Fruit fly (Drosophila melanogaster): ENCODE results near the gene CG12316.
A peak's percentile ranks its signal among the peaks of the same experiment; 100 is the strongest.

The CG12316 gene

DNA sequence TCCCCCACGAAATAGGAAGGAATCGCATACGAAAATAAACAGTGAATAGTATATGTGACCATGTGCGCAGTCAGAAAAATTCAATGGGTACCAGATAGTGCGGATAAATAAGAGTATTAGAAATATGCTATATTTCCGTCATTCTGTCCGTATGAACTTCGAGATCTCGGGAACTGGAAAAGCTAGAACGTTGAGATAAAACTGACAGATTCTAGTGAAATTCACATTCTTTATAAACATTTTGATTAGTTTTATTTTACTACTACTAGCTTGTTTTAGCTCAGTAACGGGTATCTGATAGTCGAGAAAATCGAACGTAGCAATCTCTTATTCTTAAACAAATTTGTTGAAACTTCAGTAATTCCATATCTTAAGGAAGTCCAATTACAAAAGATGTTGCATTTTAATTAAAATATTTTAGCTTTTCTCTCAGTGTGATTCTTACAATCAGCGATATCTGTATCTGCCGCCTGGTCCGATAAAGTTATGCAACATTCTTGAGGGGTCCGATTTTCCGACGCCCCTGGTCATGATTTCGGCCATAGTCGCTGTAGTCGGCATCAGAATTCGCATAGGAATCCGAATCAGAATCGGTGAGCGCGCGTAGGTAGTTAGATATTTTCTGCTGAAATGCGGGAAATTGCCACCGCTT, 35.8 kb upstream of the CG12316 start:
- TF ChIP-seq tj (GFP tag; optimal IDR thresholded peaks at IDR 0.05) (peak; percentile 61), Hr96 (GFP tag; optimal IDR thresholded peaks at IDR 0.05) (no peak), CG7045 (GFP tag; optimal IDR thresholded peaks at IDR 0.05) (no peak)

DNA sequence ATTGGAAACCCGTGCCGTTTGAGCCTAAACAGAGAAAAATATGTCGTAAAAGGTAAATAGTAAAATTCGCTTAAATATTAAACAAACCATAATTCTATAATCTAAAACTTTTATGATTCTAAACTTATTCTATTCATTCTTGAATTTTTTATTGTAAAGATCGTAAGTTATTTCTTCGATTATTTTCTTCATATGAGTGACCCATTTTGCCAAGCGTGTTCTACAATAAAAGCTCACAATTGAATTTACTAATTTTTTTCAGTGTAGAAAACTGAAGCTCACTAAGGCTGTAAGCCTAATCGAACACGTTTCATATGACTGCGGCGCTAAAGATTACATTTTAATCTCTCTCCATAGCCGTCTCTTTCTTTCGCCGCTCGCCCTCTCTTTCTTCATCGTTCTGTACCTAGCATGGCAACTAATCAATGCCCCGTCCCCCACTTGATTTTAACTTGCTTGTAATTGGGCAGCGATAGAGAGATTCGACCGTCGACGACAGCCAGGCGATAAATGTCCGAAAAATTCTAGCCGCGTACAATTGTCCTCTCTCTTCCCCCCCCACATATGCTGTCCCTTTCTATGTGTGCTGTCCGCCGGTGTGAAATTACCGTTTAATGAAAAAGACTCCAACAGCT, 35.2 kb upstream of the CG12316 start:
- no peak for TF ChIP-seq CG11617 (GFP tag; optimal IDR thresholded peaks at IDR 0.05)
- TF ChIP-seq CG12768 (GFP tag; optimal IDR thresholded peaks at IDR 0.05) = no peak
- no peak for TF ChIP-seq bab1 (GFP tag; optimal IDR thresholded peaks at IDR 0.05)
- TF ChIP-seq tj (GFP tag; optimal IDR thresholded peaks at IDR 0.05) = no peak
- TF ChIP-seq CG14711 (tag; optimal IDR thresholded peaks at IDR 0.05) = no peak
- no peak for TF ChIP-seq cic (GFP tag; optimal IDR thresholded peaks at IDR 0.05)
- no peak for TF ChIP-seq CG1620 (GFP tag; optimal IDR thresholded peaks at IDR 0.05)
- no peak for TF ChIP-seq CG7101 (tag; optimal IDR thresholded peaks at IDR 0.05)
- no peak for TF ChIP-seq pad (GFP tag; optimal IDR thresholded peaks at IDR 0.05)
- TF ChIP-seq kay (GFP tag; ENCODE audit: borderline replicate concordance) = no peak
- no peak for TF ChIP-seq ovo (GFP tag; optimal IDR thresholded peaks at IDR 0.05)
- no peak for TF ChIP-seq CG5204 (GFP tag; optimal IDR thresholded peaks at IDR 0.05)

DNA sequence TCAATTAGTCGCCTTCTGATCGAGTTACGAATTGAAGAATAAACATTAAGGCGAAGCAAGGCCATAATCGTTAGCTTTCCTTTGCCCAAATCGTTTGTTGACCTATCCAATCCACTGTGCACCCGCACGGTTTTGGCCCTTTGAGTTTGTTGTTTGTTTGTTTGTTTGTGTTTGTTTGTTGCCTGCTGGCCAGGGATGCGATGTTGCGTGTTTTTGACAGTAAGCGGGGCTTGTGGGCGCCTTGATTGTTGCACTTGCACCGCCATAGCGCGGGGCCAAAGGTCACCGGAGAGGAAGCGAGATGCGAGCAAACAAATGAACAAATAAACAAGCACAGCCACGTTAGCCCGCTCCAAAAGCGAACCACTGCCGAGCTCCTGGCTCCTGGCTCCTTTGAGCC, 33.1 kb upstream of the CG12316 start:
- TF ChIP-seq cnc (optimal IDR thresholded peaks at IDR 0.05) = no peak
- no peak for TF ChIP-seq kay (GFP tag; ENCODE audit: borderline replicate concordance)
- no peak for TF ChIP-seq Mnt (GFP tag; optimal IDR thresholded peaks at IDR 0.05)
- no peak for TF ChIP-seq pad (GFP tag; optimal IDR thresholded peaks at IDR 0.05)
- no peak for TF ChIP-seq CG11617 (GFP tag; optimal IDR thresholded peaks at IDR 0.05)
- no peak for TF ChIP-seq Crg-1 (GFP tag; optimal IDR thresholded peaks at IDR 0.05)
- TF ChIP-seq tj (GFP tag; optimal IDR thresholded peaks at IDR 0.05) = no peak
- no peak for TF ChIP-seq cic (GFP tag; optimal IDR thresholded peaks at IDR 0.05)
- no peak for TF ChIP-seq Clk (GFP tag; optimal IDR thresholded peaks at IDR 0.05)
- no peak for TF ChIP-seq toe (GFP tag; optimal IDR thresholded peaks at IDR 0.05)
- TF ChIP-seq bab1 (GFP tag; optimal IDR thresholded peaks at IDR 0.05) = no peak
- TF ChIP-seq CG5204 (GFP tag; optimal IDR thresholded peaks at IDR 0.05) = no peak
- no peak for TF ChIP-seq CG14711 (tag; optimal IDR thresholded peaks at IDR 0.05)
- no peak for TF ChIP-seq Hr96 (GFP tag; optimal IDR thresholded peaks at IDR 0.05)
- no peak for TF ChIP-seq CG1620 (GFP tag; optimal IDR thresholded peaks at IDR 0.05)
- TF ChIP-seq CG7045 (GFP tag; optimal IDR thresholded peaks at IDR 0.05) = no peak

DNA sequence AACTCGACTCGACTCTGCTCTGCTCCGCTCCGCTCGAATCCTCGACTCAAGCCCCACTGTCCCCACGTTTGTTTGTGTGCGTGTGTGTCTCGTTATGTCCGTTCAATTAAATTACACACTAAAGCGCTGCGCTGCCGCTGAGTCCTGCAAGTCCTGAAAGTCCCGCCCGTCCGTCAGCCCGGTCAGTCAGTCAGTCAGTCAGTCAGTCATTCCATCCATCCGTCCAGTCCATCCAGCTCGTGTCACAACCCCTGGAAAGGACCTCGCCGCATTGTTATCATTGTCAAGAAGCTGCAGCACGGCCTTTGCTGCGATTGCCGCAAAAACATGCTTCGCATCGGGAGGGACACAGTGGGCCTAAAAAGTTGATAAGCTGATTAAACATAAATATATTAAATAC, 32.3 kb upstream of the CG12316 start:
- TF ChIP-seq pad (GFP tag; optimal IDR thresholded peaks at IDR 0.05) = no peak
- TF ChIP-seq Hr96 (GFP tag; optimal IDR thresholded peaks at IDR 0.05) = no peak
- TF ChIP-seq bab1 (GFP tag; optimal IDR thresholded peaks at IDR 0.05) = no peak
- TF ChIP-seq cic (GFP tag; optimal IDR thresholded peaks at IDR 0.05) = no peak

DNA sequence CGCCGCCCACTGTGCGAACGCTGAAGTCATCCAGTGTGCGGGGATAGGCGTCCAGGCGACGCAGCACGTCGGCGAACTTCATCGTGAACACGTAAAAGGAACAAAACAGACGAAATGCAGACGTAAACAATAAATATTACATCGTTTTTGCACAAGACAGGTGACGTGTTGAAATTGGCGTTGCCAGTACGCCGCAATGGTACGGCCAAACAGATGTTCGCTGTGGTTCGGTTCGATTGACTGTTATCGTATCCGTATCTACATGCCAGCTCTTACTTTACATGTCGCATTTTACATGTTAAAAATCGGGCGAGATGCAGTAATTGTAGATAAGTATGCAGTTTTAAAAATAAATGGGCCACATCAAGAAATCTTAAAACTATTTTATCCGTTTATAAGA, 26.7 kb upstream of the CG12316 start, which contains the start of gene CG7011:
Gene CG7011, minus strand, starts transcription at position 215 of the 400 bp plus-strand sequence.
- TF ChIP-seq tj (GFP tag; optimal IDR thresholded peaks at IDR 0.05) (peak; percentile 74), cnc (optimal IDR thresholded peaks at IDR 0.05) (peak in 1 of 2 experiments; percentile 21), toe (GFP tag; optimal IDR thresholded peaks at IDR 0.05) (no peak), Clk (GFP tag; optimal IDR thresholded peaks at IDR 0.05) (no peak), CG14711 (tag; optimal IDR thresholded peaks at IDR 0.05) (no peak)

DNA sequence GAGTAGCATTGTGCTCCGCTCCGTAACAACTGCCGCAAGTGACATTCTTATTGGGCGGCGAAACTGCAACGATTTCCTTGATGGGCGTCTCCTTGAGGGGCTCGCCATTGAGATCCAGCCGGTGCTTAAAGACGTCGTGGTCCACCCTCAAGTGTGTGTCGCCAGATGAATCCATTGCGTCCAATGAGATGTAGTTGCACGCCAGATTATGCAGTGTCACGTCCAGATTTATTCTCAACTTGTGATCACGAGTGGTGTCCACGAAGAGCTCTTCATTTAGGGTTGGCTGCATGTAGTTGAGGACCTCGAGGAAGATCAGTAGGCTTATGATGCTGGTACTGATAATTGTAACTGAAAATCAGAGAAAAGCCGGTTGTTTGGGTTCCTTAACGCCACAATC, 26.3 kb upstream of the CG12316 start:
- TF ChIP-seq cnc (optimal IDR thresholded peaks at IDR 0.05) (peak; percentile 60 to 79), CG14711 (tag; optimal IDR thresholded peaks at IDR 0.05) (no peak)

DNA sequence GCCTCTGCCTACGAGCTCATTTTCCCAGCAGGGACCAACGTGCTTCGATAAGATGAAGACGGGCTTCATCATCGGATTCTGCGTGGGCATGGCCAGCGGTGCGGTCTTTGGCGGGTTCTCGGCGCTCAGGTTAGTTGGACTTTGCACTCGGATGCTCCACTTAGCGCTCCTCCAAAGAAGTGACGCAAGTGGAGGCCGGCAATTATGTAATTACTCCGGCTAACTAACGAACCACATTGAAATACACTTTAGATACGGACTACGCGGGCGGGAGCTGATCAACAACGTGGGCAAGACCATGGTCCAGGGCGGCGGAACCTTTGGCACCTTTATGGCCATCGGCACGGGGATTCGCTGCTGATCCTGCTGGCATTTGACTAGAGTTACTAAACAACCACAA, 25.3 kb upstream of the CG12316 start:
- TF ChIP-seq CG7101 (tag; optimal IDR thresholded peaks at IDR 0.05) (no peak), bab1 (GFP tag; optimal IDR thresholded peaks at IDR 0.05) (no peak), ovo (GFP tag; optimal IDR thresholded peaks at IDR 0.05) (no peak), Clk (GFP tag; optimal IDR thresholded peaks at IDR 0.05) (no peak), tj (GFP tag; optimal IDR thresholded peaks at IDR 0.05) (no peak), CG5204 (GFP tag; optimal IDR thresholded peaks at IDR 0.05) (no peak), Mnt (GFP tag; optimal IDR thresholded peaks at IDR 0.05) (no peak), CG33017 (tag; optimal IDR thresholded peaks at IDR 0.05) (no peak), toe (GFP tag; optimal IDR thresholded peaks at IDR 0.05) (no peak)

DNA sequence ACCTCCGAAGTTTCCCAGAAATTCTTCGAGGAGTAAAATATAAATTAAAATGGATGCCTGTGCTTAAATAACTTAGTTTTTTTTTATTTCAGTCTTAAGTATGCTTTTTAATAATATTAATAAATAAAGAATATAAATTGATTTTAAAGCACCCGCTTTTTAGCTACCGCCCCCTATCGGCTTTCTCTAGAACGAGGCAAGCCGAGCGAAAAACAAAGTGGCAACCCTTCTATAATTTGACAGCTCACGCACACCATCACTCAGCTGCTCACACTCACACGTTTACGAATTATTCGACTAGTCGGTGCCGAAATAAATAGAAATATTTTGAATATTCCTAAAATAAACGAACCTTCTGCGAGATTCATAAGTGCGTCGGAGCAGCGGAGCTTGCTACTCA, 24.8 kb upstream of the CG12316 start, which contains the start of gene CG6878:
Gene CG6878, plus strand, starts transcription at position 269 of the 400 bp plus-strand sequence.
- TF ChIP-seq CG12768 (GFP tag; optimal IDR thresholded peaks at IDR 0.05) (no peak), Mnt (GFP tag; optimal IDR thresholded peaks at IDR 0.05) (peak; percentile 56), bab1 (GFP tag; optimal IDR thresholded peaks at IDR 0.05) (peak; percentile 44), CG7101 (tag; optimal IDR thresholded peaks at IDR 0.05) (peak; percentile 42)

All from whole organism, adult.